Worm (Caenorhabditis elegans) whole organism, L1 larva: ENCODE data around the gene hsb-1.

Experiments
- nhr-12 ChIP-seq: sonication (generic microtip); optimal IDR thresholded peaks from 2 replicates; lab custom pipeline; 2017; ENCODE audit warnings: missing biosample characterization, missing genetic modification characterization
- tbx-2 ChIP-seq: sonication (generic microtip); optimal IDR thresholded peaks from 2 replicates; lab custom pipeline; 2016; ENCODE audit warnings: missing genetic modification characterization, missing compliant biosample characterization
- unc-130 ChIP-seq: fragments of 150-350 bp; optimal IDR thresholded peaks from 2 replicates; lab custom pipeline; 2017; ENCODE audit warnings: missing biosample characterization, missing genetic modification characterization, inconsistent platforms

DNA sequence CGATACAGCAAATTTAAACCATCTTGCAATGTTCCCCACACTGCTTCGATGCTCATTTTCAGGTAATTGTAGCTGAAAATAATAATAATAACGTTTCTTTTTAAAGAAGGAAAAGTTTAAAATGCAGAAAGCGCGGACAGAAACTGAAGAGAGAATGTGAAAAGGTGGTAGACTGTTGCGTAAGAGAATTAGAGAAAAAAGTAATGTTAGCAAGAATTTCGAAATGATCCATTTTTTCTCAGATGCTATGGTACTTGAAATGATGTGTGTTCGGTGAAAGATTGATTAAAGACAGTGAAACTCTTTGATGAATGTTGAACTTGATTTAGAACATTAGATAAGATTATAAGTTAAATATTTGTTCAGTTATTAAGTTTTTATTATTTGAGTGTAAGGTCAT is 23.3 kb upstream of the hsb-1 start, which contains the start of gene cul-6:
- TF ChIP-seq tbx-2 (tag; lab: Kevin White, UChicago): no peak
- TF ChIP-seq nhr-12 (tag; lab: Kevin White, UChicago): no peak
- TF ChIP-seq unc-130 (tag; lab: Kevin White, UChicago): no peak
